Fruit fly (Drosophila melanogaster) whole organism, embryonic: ENCODE results near the gene AnxB9.
A peak's percentile ranks its signal among the peaks of the same experiment; 100 is the strongest.

ENCODE experiments used
- Abd-B ChIP-seq: fragments of 200-800 bp; sonication (Bioruptor generic); optimal IDR thresholded peaks from 2 replicates; lab custom pipeline; 2018; ENCODE audit warnings: missing biosample characterization, mild to moderate bottlenecking, missing genetic modification characterization, moderate library complexity
- Atf3 ChIP-seq: fragments of 200-800 bp; sonication (Bioruptor generic); optimal IDR thresholded peaks from 3 replicates; lab custom pipeline; 2016; ENCODE audit warnings: missing biosample characterization, missing genetic modification characterization
- CG1024 ChIP-seq: fragments of 200-800 bp; sonication (Bioruptor generic); IDR thresholded peaks from 2 replicates; pipeline ENCODE4 v1.3.6; 2022; ENCODE audit warnings: missing biosample characterization, missing genetic modification characterization
- CG10274 ChIP-seq: fragments of 200-800 bp; sonication (Bioruptor generic); optimal IDR thresholded peaks from 3 replicates; lab custom pipeline; 2017; ENCODE audit warnings: missing biosample characterization, mild to moderate bottlenecking, missing genetic modification characterization
- CG10462 ChIP-seq: fragments of 200-800 bp; sonication (Bioruptor generic); optimal IDR thresholded peaks from 2 replicates; lab custom pipeline; 2016; ENCODE audit warnings: missing biosample characterization, missing genetic modification characterization
- CG11398 ChIP-seq: fragments of 200-800 bp; sonication (Bioruptor generic); optimal IDR thresholded peaks from 2 replicates; lab custom pipeline; 2016; ENCODE audit warnings: missing biosample characterization, missing genetic modification characterization
- CG12659 ChIP-seq: fragments of 200-800 bp; sonication (Bioruptor generic); optimal IDR thresholded peaks from 3 replicates; lab custom pipeline; 2017; ENCODE audit warnings: mild to moderate bottlenecking, missing biosample characterization, missing genetic modification reagents, missing genetic modification characterization
- CG15073 ChIP-seq: fragments of 200-800 bp; sonication (Bioruptor generic); optimal IDR thresholded peaks from 2 replicates; lab custom pipeline; 2016; ENCODE audit warnings: missing biosample characterization, missing genetic modification characterization
- CG15601 ChIP-seq: fragments of 200-800 bp; sonication (Bioruptor generic); optimal IDR thresholded peaks from 3 replicates; lab custom pipeline; 2019; ENCODE audit warnings: missing biosample characterization, mild to moderate bottlenecking, missing genetic modification characterization, moderate library complexity
- CG16779 ChIP-seq: fragments of 200-800 bp; sonication (Bioruptor generic); IDR thresholded peaks from 2 replicates; pipeline ENCODE4 v1.3.6; 2022; ENCODE audit warnings: missing biosample characterization, missing genetic modification characterization
- CG2116 ChIP-seq: fragments of 200-800 bp; sonication (Bioruptor generic); optimal IDR thresholded peaks from 3 replicates; lab custom pipeline; 2018; ENCODE audit warnings: missing biosample characterization, mild to moderate bottlenecking, missing genetic modification characterization
- CG32772 ChIP-seq: fragments of 200-800 bp; sonication (Bioruptor generic); IDR thresholded peaks from 2 replicates; pipeline ENCODE4 v1.3.6; 2022; ENCODE audit warnings: missing biosample characterization, missing genetic modification characterization
- CG3995 ChIP-seq: fragments of 200-800 bp; sonication (Bioruptor generic); optimal IDR thresholded peaks from 3 replicates; lab custom pipeline; 2016; ENCODE audit warnings: missing biosample characterization, missing genetic modification characterization
- CG6791 ChIP-seq: fragments of 200-800 bp; sonication (Bioruptor generic); IDR thresholded peaks from 3 replicates; pipeline ENCODE4 v1.3.6; 2022; ENCODE audit warnings: missing biosample characterization, missing genetic modification characterization; ENCODE audit not compliant: partially characterized antibody
- CG8359 ChIP-seq: fragments of 200-800 bp; sonication (Bioruptor generic); optimal IDR thresholded peaks from 2 replicates; lab custom pipeline; 2017; ENCODE audit warnings: missing biosample characterization, mild to moderate bottlenecking, missing genetic modification characterization, borderline replicate concordance
- CG8765 ChIP-seq: fragments of 200-800 bp; sonication (Bioruptor generic); IDR thresholded peaks from 2 replicates; pipeline ENCODE4 v1.3.6; 2022; ENCODE audit warnings: missing biosample characterization, missing genetic modification characterization
- CG9437 ChIP-seq: fragments of 200-800 bp; sonication (Bioruptor generic); optimal IDR thresholded peaks from 2 replicates; lab custom pipeline; 2018; ENCODE audit warnings: missing biosample characterization, mild to moderate bottlenecking, missing genetic modification characterization
- CG9932 ChIP-seq: fragments of 200-800 bp; sonication (Bioruptor generic); IDR thresholded peaks from 2 replicates; pipeline ENCODE4 v1.3.6; 2022; ENCODE audit warnings: missing biosample characterization, missing genetic modification characterization
- CoRest ChIP-seq: fragments of 200-800 bp; sonication (Bioruptor generic); optimal IDR thresholded peaks from 3 replicates; lab custom pipeline; 2018; ENCODE audit warnings: missing biosample characterization, mild to moderate bottlenecking, missing genetic modification characterization, moderate library complexity
- CrebB ChIP-seq: fragments of 200-800 bp; sonication (Bioruptor generic); optimal IDR thresholded peaks from 3 replicates; lab custom pipeline; 2018; ENCODE audit warnings: missing biosample characterization, mild to moderate bottlenecking, missing genetic modification characterization
- E2f2 ChIP-seq: fragments of 200-800 bp; sonication (Bioruptor generic); IDR thresholded peaks from 2 replicates; pipeline ENCODE4 v1.3.6; 2022; ENCODE audit warnings: missing biosample characterization, missing genetic modification characterization
- Fer1 ChIP-seq: fragments of 200-800 bp; sonication (Bioruptor generic); optimal IDR thresholded peaks from 2 replicates; lab custom pipeline; 2017; ENCODE audit warnings: missing biosample characterization, mild to moderate bottlenecking, missing genetic modification characterization
- Hr78 ChIP-seq, 2 experiments: fragments of 200-800 bp in 1 of 2; fragments of >200 bp in 1 of 2; sonication (Bioruptor generic) in 1 of 2; optimal IDR thresholded peaks; 2 replicates each; lab custom pipeline; 2017 to 2019; ENCODE audit warnings: missing biosample characterization in 2 of 2, missing genetic modification characterization in 2 of 2, mild to moderate bottlenecking in 1 of 2, moderate library complexity in 1 of 2
- Lhr ChIP-seq: fragments of 200-800 bp; sonication (Bioruptor generic); optimal IDR thresholded peaks from 3 replicates; lab custom pipeline; 2017; ENCODE audit warnings: mild to moderate bottlenecking, missing biosample characterization, missing genetic modification reagents, missing genetic modification characterization
- Max ChIP-seq: fragments of 200-800 bp; sonication (Bioruptor generic); optimal IDR thresholded peaks from 2 replicates; lab custom pipeline; 2016; ENCODE audit warnings: missing biosample characterization, mild to moderate bottlenecking, missing genetic modification characterization
- Myb ChIP-seq: fragments of 200-800 bp; sonication (Bioruptor generic); optimal IDR thresholded peaks from 2 replicates; lab custom pipeline; 2016; ENCODE audit warnings: missing biosample characterization, missing genetic modification characterization
- PHDP ChIP-seq: fragments of 200-800 bp; sonication (Bioruptor generic); optimal IDR thresholded peaks from 3 replicates; lab custom pipeline; 2018; ENCODE audit warnings: missing biosample characterization, mild to moderate bottlenecking, missing genetic modification characterization, moderate library complexity
- Rfx ChIP-seq: fragments of 200-800 bp; sonication (Bioruptor generic); IDR thresholded peaks from 2 replicates; pipeline ENCODE4 v1.3.6; 2022; ENCODE audit warnings: missing biosample characterization, missing genetic modification characterization
- Xbp1 ChIP-seq: fragments of 200-800 bp; sonication (Bioruptor generic); optimal IDR thresholded peaks from 3 replicates; lab custom pipeline; 2016; ENCODE audit warnings: missing biosample characterization, mild to moderate bottlenecking, missing genetic modification characterization
- bbx ChIP-seq: fragments of 200-800 bp; sonication (Bioruptor generic); IDR thresholded peaks from 2 replicates; pipeline ENCODE4 v1.3.6; 2022; ENCODE audit warnings: missing biosample characterization, missing genetic modification characterization; ENCODE audit not compliant: partially characterized antibody
- chinmo ChIP-seq: fragments of 200-800 bp; sonication (Bioruptor generic); IDR thresholded peaks from 4 replicates; pipeline ENCODE4 v1.3.6; 2022; ENCODE audit warnings: missing biosample characterization, missing genetic modification characterization; ENCODE audit not compliant: partially characterized antibody
- corto ChIP-seq: fragments of 200-800 bp; sonication (Bioruptor generic); optimal IDR thresholded peaks from 2 replicates; lab custom pipeline; 2016; ENCODE audit warnings: missing biosample characterization, mild to moderate bottlenecking, missing genetic modification characterization, moderate library complexity
- cwo ChIP-seq: fragments of 200-800 bp; sonication (Bioruptor generic); optimal IDR thresholded peaks from 3 replicates; lab custom pipeline; 2017; ENCODE audit warnings: missing biosample characterization, missing genetic modification characterization, mild to moderate bottlenecking, moderate library complexity, missing genetic modification reagents
- exex ChIP-seq: fragments of 200-800 bp; sonication (Bioruptor generic); optimal IDR thresholded peaks from 4 replicates; lab custom pipeline; 2018; ENCODE audit warnings: missing biosample characterization, mild to moderate bottlenecking, missing genetic modification characterization, moderate library complexity
- fd102C ChIP-seq: fragments of 200-800 bp; sonication (Bioruptor generic); optimal IDR thresholded peaks from 2 replicates; lab custom pipeline; 2018; ENCODE audit warnings: missing biosample characterization, mild to moderate bottlenecking, missing genetic modification characterization, moderate library complexity
- gcm ChIP-seq: fragments of 200-800 bp; sonication (Bioruptor generic); optimal IDR thresholded peaks from 2 replicates; lab custom pipeline; 2019; ENCODE audit warnings: missing biosample characterization, mild to moderate bottlenecking, missing genetic modification characterization, moderate library complexity
- grn ChIP-seq: fragments of 200-800 bp; sonication (Bioruptor generic); optimal IDR thresholded peaks from 3 replicates; lab custom pipeline; 2017; ENCODE audit warnings: missing biosample characterization, missing genetic modification characterization
- gt ChIP-seq: fragments of 200-800 bp; sonication (Bioruptor generic); IDR thresholded peaks from 2 replicates; pipeline ENCODE4 v1.3.6; 2022; ENCODE audit warnings: missing biosample characterization, missing genetic modification characterization
- hkb ChIP-seq, 2 experiments: fragments of 200-800 bp in 1 of 2; fragments of >200 bp in 1 of 2; sonication (Bioruptor generic) in 1 of 2; IDR thresholded peaks in 1 of 2; optimal IDR thresholded peaks in 1 of 2; 2 replicates each; pipeline versions ENCODE4 v1.3.6 to Lab custom; 2017 to 2022; ENCODE audit warnings: missing biosample characterization in 1 of 2, missing genetic modification characterization in 1 of 2
- jing ChIP-seq: fragments of 200-800 bp; sonication (Bioruptor generic); optimal IDR thresholded peaks from 2 replicates; lab custom pipeline; 2018; ENCODE audit warnings: missing biosample characterization, mild to moderate bottlenecking, missing genetic modification characterization
- jumu ChIP-seq: fragments of 200-800 bp; sonication (Bioruptor generic); optimal IDR thresholded peaks from 3 replicates; lab custom pipeline; 2016; ENCODE audit warnings: missing biosample characterization, missing genetic modification characterization
- lmd ChIP-seq: fragments of 200-800 bp; sonication (Bioruptor generic); IDR thresholded peaks from 2 replicates; pipeline ENCODE4 v1.3.6; 2022; ENCODE audit warnings: missing biosample characterization, missing genetic modification characterization
- otp ChIP-seq: fragments of 200-800 bp; sonication (Bioruptor generic); IDR thresholded peaks from 3 replicates; pipeline ENCODE4, ENCODE4 v1.3.6; 2022; ENCODE audit warnings: missing biosample characterization, missing genetic modification characterization
- pita ChIP-seq: fragments of 200-800 bp; sonication (Bioruptor generic); optimal IDR thresholded peaks from 2 replicates; lab custom pipeline; 2017; ENCODE audit warnings: missing biosample characterization, mild to moderate bottlenecking, missing genetic modification characterization
- sd ChIP-seq: fragments of 200-800 bp; sonication (Bioruptor generic); optimal IDR thresholded peaks from 3 replicates; lab custom pipeline; 2018; ENCODE audit warnings: missing biosample characterization, mild to moderate bottlenecking, missing genetic modification characterization, moderate library complexity
- stwl ChIP-seq: fragments of 200-800 bp; sonication (Bioruptor generic); optimal IDR thresholded peaks from 3 replicates; lab custom pipeline; 2018; ENCODE audit warnings: missing biosample characterization, mild to moderate bottlenecking, missing genetic modification characterization, moderate library complexity
- sug ChIP-seq: fragments of 200-800 bp; optimal IDR thresholded peaks from 2 replicates; lab custom pipeline; 2019; ENCODE audit warnings: missing biosample characterization, mild to moderate bottlenecking, missing genetic modification characterization, moderate library complexity
- trem ChIP-seq: fragments of 200-800 bp; optimal IDR thresholded peaks from 3 replicates; lab custom pipeline; 2019; ENCODE audit warnings: missing biosample characterization, mild to moderate bottlenecking, missing genetic modification characterization, moderate library complexity

The AnxB9 gene

dm6 chr3R:21071943-21072500 is 7.0 kb downstream of the AnxB9 start (continued):
- TF ChIP-seq chinmo (GFP tag; lab: Robert Waterston, UW), result 0 out of 4 replicates have a peak, but pooled peaks have one; percentile 29
- no peak for TF ChIP-seq jing
- TF ChIP-seq jumu, result no peak
- no peak for TF ChIP-seq CG8359 (GFP tag; lab: Kevin White, UChicago)
- TF ChIP-seq Hr78 (GFP tag; optimal IDR thresholded peaks at IDR 0.05; lab: Kevin White, UChicago), result no peak
- TF ChIP-seq grn (GFP tag; lab: Kevin White, UChicago), result peak; percentile 73
- TF ChIP-seq CG11398 (GFP tag; lab: Kevin White, UChicago), result no peak
- TF ChIP-seq bbx (GFP tag; lab: Robert Waterston, UW), result peak; percentile 17; the same call in 1 of the 2 replicates
- peak; percentile 96 for TF ChIP-seq cwo (GFP tag; lab: Kevin White, UChicago)
- no peak for TF ChIP-seq Max
- TF ChIP-seq CG9437 (GFP tag; lab: Kevin White, UChicago), result no peak
- 0 out of 3 replicates have a peak, but pooled peaks have one; percentile 9 for TF ChIP-seq CG6791
- TF ChIP-seq corto, result no peak
- peak; percentile 28 for TF ChIP-seq sug (tag; lab: Kevin White, UChicago)
- no peak for TF ChIP-seq CG32772 (GFP tag; lab: Robert Waterston, UW)
- TF ChIP-seq Lhr, result no peak
- TF ChIP-seq sd (tag; lab: Kevin White, UChicago), result peak; percentile 56
- no peak for TF ChIP-seq PHDP
- TF ChIP-seq CG3995 (GFP tag; lab: Kevin White, UChicago), result peak; percentile 75
- TF ChIP-seq CG10462, result no peak

dm6 chr3R:21073141-21073540 is 8.1 kb downstream of the AnxB9 start, which contains the start of gene r-l:
r-l (minus strand) TSS chr3R:21073319.
- TF ChIP-seq hkb (optimal IDR thresholded peaks at IDR 0.05; lab: Kevin White, UChicago) (no peak), hkb (GFP tag; IDR thresholded peaks at IDR 0.05; lab: Robert Waterston, UW) (no peak), CG10274 (no peak), Atf3 (no peak), gcm (GFP tag; lab: Kevin White, UChicago) (peak; percentile 2), otp (GFP tag; lab: Robert Waterston, UW) (peak; percentile 26; the same call in 1 of the 3 replicates), CG12659 (GFP tag; lab: Kevin White, UChicago) (peak; percentile 56), gt (no peak), Xbp1 (GFP tag; lab: Kevin White, UChicago) (no peak), CG2116 (GFP tag; lab: Kevin White, UChicago) (peak; percentile 73), CG9932 (GFP tag; lab: Robert Waterston, UW) (no peak), CG8765 (no peak), exex (peak; percentile 81), CG1024 (GFP tag; lab: Robert Waterston, UW) (no peak), sd (tag; lab: Kevin White, UChicago) (peak; percentile 20), Max (peak; percentile 62), chinmo (GFP tag; lab: Robert Waterston, UW) (0 out of 4 replicates have a peak, but pooled peaks have one; percentile 65), CG15601 (tag; lab: Kevin White, UChicago) (peak; percentile 27), Myb (GFP tag; lab: Kevin White, UChicago) (peak; percentile 82), CoRest (peak; percentile 45), E2f2 (GFP tag; lab: Robert Waterston, UW) (peak; percentile 100), CrebB (tag; lab: Kevin White, UChicago) (no peak), lmd (GFP tag; lab: Robert Waterston, UW) (no peak), Abd-B (GFP tag; lab: Kevin White, UChicago) (peak; percentile 39), fd102C (GFP tag; lab: Kevin White, UChicago) (no peak), CG15073 (GFP tag; lab: Kevin White, UChicago) (no peak), CG16779 (no peak), pita (GFP tag; lab: Kevin White, UChicago) (peak; percentile 70), Fer1 (GFP tag; lab: Kevin White, UChicago) (peak; percentile 27), trem (tag; lab: Kevin White, UChicago) (peak; percentile 48), Rfx (GFP tag; lab: Robert Waterston, UW) (0 out of 2 replicates have a peak, but pooled peaks have one; percentile 15), stwl (tag; lab: Kevin White, UChicago) (peak; percentile 54)
